Fruit fly (Drosophila melanogaster) whole organism, embryonic: Measurements from ENCODE around the gene CG4820.

ENCODE experiments used
- Abd-B ChIP-seq: fragments of 200-800 bp; sonication (Bioruptor generic); optimal IDR thresholded peaks from 2 replicates; lab custom pipeline; 2018; ENCODE audit warnings: missing biosample characterization, mild to moderate bottlenecking, missing genetic modification characterization, moderate library complexity
- Adf1 ChIP-seq: fragments of 200-800 bp; sonication (Bioruptor generic); IDR thresholded peaks from 2 replicates; pipeline ENCODE4 v1.3.6; 2022; ENCODE audit warnings: missing biosample characterization, missing genetic modification characterization
- Bteb2 ChIP-seq: fragments of 200-800 bp; sonication (Bioruptor generic); optimal IDR thresholded peaks from 2 replicates; lab custom pipeline; 2016; ENCODE audit warnings: missing biosample characterization, missing genetic modification characterization
- CG11504 ChIP-seq: fragments of 200-800 bp; sonication (Bioruptor generic); optimal IDR thresholded peaks from 3 replicates; lab custom pipeline; 2019; ENCODE audit warnings: missing biosample characterization, mild to moderate bottlenecking, missing genetic modification characterization, moderate library complexity
- CG11696 ChIP-seq: fragments of 200-800 bp; sonication (Bioruptor generic); IDR thresholded peaks from 2 replicates; pipeline ENCODE4 v1.3.6; 2022; ENCODE audit warnings: missing biosample characterization, missing genetic modification characterization
- CG1233 ChIP-seq: fragments of 200-800 bp; sonication (Bioruptor generic); optimal IDR thresholded peaks from 4 replicates; lab custom pipeline; 2018; ENCODE audit warnings: missing biosample characterization, mild to moderate bottlenecking, missing genetic modification characterization
- CG12391 ChIP-seq: fragments of 200-800 bp; sonication (Bioruptor generic); optimal IDR thresholded peaks from 3 replicates; lab custom pipeline; 2018; ENCODE audit warnings: missing biosample characterization, mild to moderate bottlenecking, missing genetic modification characterization, moderate library complexity
- CG14710 ChIP-seq: fragments of 200-800 bp; sonication (Bioruptor generic); optimal IDR thresholded peaks from 3 replicates; lab custom pipeline; 2019; ENCODE audit warnings: missing biosample characterization, mild to moderate bottlenecking, missing genetic modification characterization, moderate library complexity
- CG14965 ChIP-seq: fragments of 200-800 bp; sonication (Bioruptor generic); optimal IDR thresholded peaks from 2 replicates; lab custom pipeline; 2016; ENCODE audit warnings: missing biosample characterization, missing genetic modification characterization, borderline replicate concordance
- CG15073 ChIP-seq: fragments of 200-800 bp; sonication (Bioruptor generic); optimal IDR thresholded peaks from 2 replicates; lab custom pipeline; 2016; ENCODE audit warnings: missing biosample characterization, missing genetic modification characterization
- CG16863 ChIP-seq: fragments of 200-800 bp; sonication (Bioruptor generic); optimal IDR thresholded peaks from 3 replicates; lab custom pipeline; 2016; ENCODE audit warnings: missing biosample characterization, missing genetic modification characterization
- CG17385 ChIP-seq: fragments of 200-800 bp; sonication (Bioruptor generic); optimal IDR thresholded peaks from 3 replicates; lab custom pipeline; 2018; ENCODE audit warnings: missing biosample characterization, mild to moderate bottlenecking, missing genetic modification characterization
- CG17802 ChIP-seq: fragments of 200-800 bp; sonication (Bioruptor generic); optimal IDR thresholded peaks from 2 replicates; lab custom pipeline; 2018; ENCODE audit warnings: missing biosample characterization, mild to moderate bottlenecking, missing genetic modification characterization, moderate library complexity
- CG30020 ChIP-seq: fragments of 200-800 bp; optimal IDR thresholded peaks from 2 replicates; lab custom pipeline; 2019; ENCODE audit warnings: missing biosample characterization, mild to moderate bottlenecking, missing genetic modification characterization, moderate library complexity
- CG30431 ChIP-seq: fragments of 200-800 bp; sonication (Bioruptor generic); optimal IDR thresholded peaks from 2 replicates; lab custom pipeline; 2017; ENCODE audit warnings: missing biosample characterization, missing genetic modification characterization
- CG32772 ChIP-seq: fragments of 200-800 bp; sonication (Bioruptor generic); IDR thresholded peaks from 2 replicates; pipeline ENCODE4 v1.3.6; 2022; ENCODE audit warnings: missing biosample characterization, missing genetic modification characterization
- CG34224 ChIP-seq: fragments of 200-800 bp; sonication (Bioruptor generic); IDR thresholded peaks from 3 replicates; pipeline ENCODE4 v1.3.6; 2022; ENCODE audit warnings: missing biosample characterization, missing genetic modification characterization; ENCODE audit not compliant: partially characterized antibody
- CG34422 ChIP-seq: fragments of 200-800 bp; sonication (Bioruptor generic); IDR thresholded peaks from 3 replicates; pipeline ENCODE4 v1.3.6; 2022; ENCODE audit warnings: missing biosample characterization, missing genetic modification characterization
- CG4360 ChIP-seq: fragments of 200-800 bp; sonication (Bioruptor generic); IDR thresholded peaks from 2 replicates; pipeline ENCODE4 v1.3.6; 2022; ENCODE audit warnings: missing biosample characterization, missing genetic modification characterization
- CG7745 ChIP-seq: fragments of 200-800 bp; sonication (Bioruptor generic); optimal IDR thresholded peaks from 2 replicates; lab custom pipeline; 2018; ENCODE audit warnings: missing biosample characterization, mild to moderate bottlenecking, missing genetic modification characterization, moderate library complexity
- CG8281 ChIP-seq: fragments of 200-800 bp; sonication (Bioruptor generic); optimal IDR thresholded peaks from 2 replicates; lab custom pipeline; 2018; ENCODE audit warnings: missing biosample characterization, mild to moderate bottlenecking, missing genetic modification characterization, moderate library complexity
- CG9817 ChIP-seq: fragments of 200-800 bp; sonication (Bioruptor generic); optimal IDR thresholded peaks from 2 replicates; lab custom pipeline; 2018; ENCODE audit warnings: missing biosample characterization, mild to moderate bottlenecking, missing genetic modification characterization, moderate library complexity
- CG9932 ChIP-seq: fragments of 200-800 bp; sonication (Bioruptor generic); IDR thresholded peaks from 2 replicates; pipeline ENCODE4 v1.3.6; 2022; ENCODE audit warnings: missing biosample characterization, missing genetic modification characterization
- CHES-1-like ChIP-seq: fragments of 200-800 bp; sonication (Bioruptor generic); optimal IDR thresholded peaks from 2 replicates; lab custom pipeline; 2016; ENCODE audit warnings: missing biosample characterization, missing genetic modification characterization
- D ChIP-seq, 2 experiments: fragments of 200-800 bp in 1 of 2; fragments of >200 bp in 1 of 2; sonication (Bioruptor generic) in 1 of 2; optimal IDR thresholded peaks; 2 replicates in 1 of 2; 3 replicates in 1 of 2; lab custom pipeline; 2017; ENCODE audit warnings: mild to moderate bottlenecking in 1 of 2, missing biosample characterization in 1 of 2, missing genetic modification characterization in 1 of 2, missing genetic modification reagents in 1 of 2
- D19B ChIP-seq: fragments of 200-800 bp; sonication (Bioruptor generic); optimal IDR thresholded peaks from 2 replicates; lab custom pipeline; 2017; ENCODE audit warnings: missing biosample characterization, mild to moderate bottlenecking, missing genetic modification characterization
- HmgZ ChIP-seq: fragments of 200-800 bp; sonication (Bioruptor generic); optimal IDR thresholded peaks from 2 replicates; lab custom pipeline; 2018; ENCODE audit warnings: missing biosample characterization, mild to moderate bottlenecking, missing genetic modification characterization
- Hr39 ChIP-seq: fragments of >200 bp; optimal IDR thresholded peaks from 2 replicates; lab custom pipeline; 2017
- Lhr ChIP-seq: fragments of 200-800 bp; sonication (Bioruptor generic); optimal IDR thresholded peaks from 3 replicates; lab custom pipeline; 2017; ENCODE audit warnings: mild to moderate bottlenecking, missing biosample characterization, missing genetic modification reagents, missing genetic modification characterization
- Med ChIP-seq: fragments of 200-800 bp; sonication (Bioruptor generic); peaks from one replicate; lab custom pipeline; 2016; ENCODE audit warnings: missing biosample characterization, missing genetic modification characterization, mild to moderate bottlenecking, inconsistent platforms, moderate library complexity
- Nf-YA ChIP-seq: fragments of 200-800 bp; sonication (Bioruptor generic); IDR thresholded peaks from 2 replicates; pipeline ENCODE4 v1.3.6; 2022; ENCODE audit warnings: missing biosample characterization, missing genetic modification characterization
- Nf-YB ChIP-seq: fragments of 200-800 bp; sonication (Bioruptor generic); optimal IDR thresholded peaks from 3 replicates; lab custom pipeline; 2019; ENCODE audit warnings: missing biosample characterization, mild to moderate bottlenecking, missing genetic modification characterization, moderate library complexity
- NfI ChIP-seq: fragments of 200-800 bp; sonication (Bioruptor generic); optimal IDR thresholded peaks from 3 replicates; lab custom pipeline; 2018; ENCODE audit warnings: missing biosample characterization, mild to moderate bottlenecking, missing genetic modification characterization, moderate library complexity
- Scr ChIP-seq: fragments of 200-800 bp; sonication (Bioruptor generic); IDR thresholded peaks from 2 replicates; pipeline ENCODE4 v1.3.6; 2022; ENCODE audit warnings: missing biosample characterization, missing genetic modification characterization; ENCODE audit not compliant: partially characterized antibody
- ase ChIP-seq: fragments of 200-800 bp; sonication (Bioruptor generic); IDR thresholded peaks from 3 replicates; pipeline ENCODE4 v1.3.6; 2022; ENCODE audit warnings: missing biosample characterization, missing genetic modification characterization
- ato ChIP-seq: fragments of 200-800 bp; sonication (Bioruptor generic); IDR thresholded peaks from 2 replicates; pipeline ENCODE4 v1.3.6; 2022; ENCODE audit warnings: missing biosample characterization, missing genetic modification characterization; ENCODE audit not compliant: partially characterized antibody
- br ChIP-seq: fragments of >200 bp; optimal IDR thresholded peaks from 2 replicates; lab custom pipeline; 2017
- ci ChIP-seq: fragments of 200-800 bp; sonication (Bioruptor generic); IDR thresholded peaks from 3 replicates; pipeline ENCODE4 v1.3.6; 2022; ENCODE audit warnings: missing biosample characterization, missing genetic modification characterization
- crol ChIP-seq: fragments of 200-800 bp; sonication (Bioruptor generic); IDR thresholded peaks from 2 replicates; pipeline ENCODE4 v1.3.6; 2022; ENCODE audit warnings: missing biosample characterization, missing genetic modification characterization
- dysf ChIP-seq: fragments of 200-800 bp; sonication (Bioruptor generic); IDR thresholded peaks from 3 replicates; pipeline ENCODE4 v1.3.6; 2022; ENCODE audit warnings: missing biosample characterization, missing genetic modification characterization
- fru ChIP-seq: fragments of >200 bp; optimal IDR thresholded peaks from 2 replicates; lab custom pipeline; 2017
- gt ChIP-seq: fragments of 200-800 bp; sonication (Bioruptor generic); IDR thresholded peaks from 2 replicates; pipeline ENCODE4 v1.3.6; 2022; ENCODE audit warnings: missing biosample characterization, missing genetic modification characterization
- luna ChIP-seq: fragments of 200-800 bp; sonication (Bioruptor generic); optimal IDR thresholded peaks from 2 replicates; lab custom pipeline; 2016; ENCODE audit warnings: missing biosample characterization, missing genetic modification characterization
- onecut ChIP-seq: fragments of 200-800 bp; sonication (Bioruptor generic); IDR thresholded peaks from 2 replicates; pipeline ENCODE4 v1.3.6; 2022; ENCODE audit warnings: missing biosample characterization, missing genetic modification characterization
- ro ChIP-seq: fragments of 200-800 bp; sonication (Bioruptor generic); IDR thresholded peaks from 2 replicates; pipeline ENCODE4 v1.3.6; 2022; ENCODE audit warnings: missing biosample characterization, missing genetic modification characterization
- sc ChIP-seq, 3 experiments: fragments of >200 bp in 2 of 3; fragments of 200-800 bp in 1 of 3; sonication (Bioruptor generic) in 1 of 3; optimal IDR thresholded peaks; 2 replicates in 2 of 3; 3 replicates in 1 of 3; lab custom pipeline; 2017; ENCODE audit warnings: mild to moderate bottlenecking in 1 of 3, missing biosample characterization in 1 of 3, missing genetic modification characterization in 1 of 3, missing genetic modification reagents in 1 of 3
- shn ChIP-seq: fragments of 200-800 bp; sonication (Bioruptor generic); optimal IDR thresholded peaks from 3 replicates; lab custom pipeline; 2016; ENCODE audit warnings: missing biosample characterization, missing genetic modification characterization
- slp2 ChIP-seq: fragments of 200-800 bp; sonication (Bioruptor generic); optimal IDR thresholded peaks from 2 replicates; lab custom pipeline; 2016; ENCODE audit warnings: missing biosample characterization, missing genetic modification characterization
- unc-4 ChIP-seq: fragments of 200-800 bp; sonication (Bioruptor generic); IDR thresholded peaks from 2 replicates; pipeline ENCODE4 v1.3.6; 2022; ENCODE audit warnings: missing biosample characterization, missing genetic modification characterization; ENCODE audit not compliant: partially characterized antibody
- wdn ChIP-seq: fragments of 200-800 bp; sonication (Bioruptor generic); IDR thresholded peaks from 2 replicates; pipeline ENCODE4 v1.3.6; 2022; ENCODE audit warnings: missing biosample characterization, missing genetic modification characterization
- zen ChIP-seq: fragments of 200-800 bp; sonication (Bioruptor generic); optimal IDR thresholded peaks from 3 replicates; lab custom pipeline; 2018; ENCODE audit warnings: missing biosample characterization, mild to moderate bottlenecking, missing genetic modification characterization, moderate library complexity

The CG4820 gene

dm6 chr3R:11236041-11236440, 19.7 kb downstream of the CG4820 start, which contains the start of gene CG31441 (continued):
- TF ChIP-seq CG17802, result no peak
- no peak for TF ChIP-seq gt (GFP tag; lab: Robert Waterston, UW)
- no peak for TF ChIP-seq Hr39 (lab: Kevin White, UChicago)
- TF ChIP-seq CG15073 (GFP tag; lab: Kevin White, UChicago), result no peak
- no peak; the same call in 2 of the 3 replicates for TF ChIP-seq CG34422
- no peak for TF ChIP-seq CG32772 (GFP tag; lab: Robert Waterston, UW)
- peak; percentile 99 for TF ChIP-seq CG14710
- TF ChIP-seq CG4360, result no peak
- TF ChIP-seq sc (optimal IDR thresholded peaks at IDR 0.05; lab: Kevin White, UChicago), result no peak
- TF ChIP-seq sc (GFP tag; optimal IDR thresholded peaks at IDR 0.05; lab: Kevin White, UChicago), result no peak
- TF ChIP-seq CG8281 (tag; lab: Kevin White, UChicago), result no peak
- no peak for TF ChIP-seq CG30431 (GFP tag; lab: Kevin White, UChicago)
- TF ChIP-seq wdn, result no peak
- TF ChIP-seq CG16863, result no peak
- peak; percentile 75 for TF ChIP-seq CG34224 (GFP tag; lab: Robert Waterston, UW)
- TF ChIP-seq unc-4 (GFP tag; lab: Robert Waterston, UW), result peak; percentile 56; the same call in 1 of the 2 replicates
- no peak for TF ChIP-seq CG30020 (tag; lab: Kevin White, UChicago)
- TF ChIP-seq CG9932 (GFP tag; lab: Robert Waterston, UW), result no peak
- peak; percentile 32 for TF ChIP-seq Med
- peak; percentile 6 for TF ChIP-seq Lhr (GFP tag; lab: Kevin White, UChicago)
- no peak for TF ChIP-seq ro (GFP tag; lab: Robert Waterston, UW)
- no peak for TF ChIP-seq CG7745 (tag; lab: Kevin White, UChicago)
- no peak for TF ChIP-seq Nf-YA
- TF ChIP-seq fru (lab: Kevin White, UChicago), result no peak
- no peak for TF ChIP-seq CG9817
- no peak for TF ChIP-seq shn (GFP tag; lab: Kevin White, UChicago)
- no peak for TF ChIP-seq Abd-B
- no peak for TF ChIP-seq luna
- peak; percentile 30 for TF ChIP-seq zen (tag; lab: Kevin White, UChicago)
- TF ChIP-seq D (optimal IDR thresholded peaks at IDR 0.05; lab: Kevin White, UChicago), result no peak
- no peak for TF ChIP-seq D (GFP tag; optimal IDR thresholded peaks at IDR 0.05; lab: Kevin White, UChicago)
- TF ChIP-seq onecut (GFP tag; lab: Robert Waterston, UW), result no peak
- no peak for TF ChIP-seq D19B (GFP tag; lab: Kevin White, UChicago)
- no peak for TF ChIP-seq CHES-1-like (GFP tag; lab: Kevin White, UChicago)
- no peak for TF ChIP-seq Adf1
- TF ChIP-seq CG14965 (GFP tag; lab: Kevin White, UChicago), result no peak
- TF ChIP-seq Nf-YB, result no peak
- TF ChIP-seq CG11504 (tag; lab: Kevin White, UChicago), result no peak
- TF ChIP-seq ase (GFP tag; lab: Robert Waterston, UW), result no peak
- no peak for TF ChIP-seq dysf (GFP tag; lab: Robert Waterston, UW)
- TF ChIP-seq Scr (GFP tag; lab: Robert Waterston, UW), result peak; percentile 61
- TF ChIP-seq CG12391 (tag; lab: Kevin White, UChicago), result no peak
- TF ChIP-seq NfI (GFP tag; lab: Kevin White, UChicago), result no peak
- no peak for TF ChIP-seq crol
- peak; percentile 38 for TF ChIP-seq HmgZ
- TF ChIP-seq CG11696 (GFP tag; lab: Robert Waterston, UW), result no peak
- no peak for TF ChIP-seq CG1233
- TF ChIP-seq br, result no peak
- no peak for TF ChIP-seq slp2 (GFP tag; lab: Kevin White, UChicago)
- TF ChIP-seq Bteb2 (GFP tag; lab: Kevin White, UChicago), result no peak
- TF ChIP-seq ci (GFP tag; lab: Robert Waterston, UW), result no peak
- TF ChIP-seq CG17385 (GFP tag; lab: Kevin White, UChicago), result peak; percentile 52
- peak; percentile 30; the same call in 1 of the 2 replicates for TF ChIP-seq ato
